Fruit fly (Drosophila melanogaster): Measurements from ENCODE around the gene Pits.
A peak's percentile ranks its signal among the peaks of the same experiment; 100 is the strongest.

Pits gene

DNA sequence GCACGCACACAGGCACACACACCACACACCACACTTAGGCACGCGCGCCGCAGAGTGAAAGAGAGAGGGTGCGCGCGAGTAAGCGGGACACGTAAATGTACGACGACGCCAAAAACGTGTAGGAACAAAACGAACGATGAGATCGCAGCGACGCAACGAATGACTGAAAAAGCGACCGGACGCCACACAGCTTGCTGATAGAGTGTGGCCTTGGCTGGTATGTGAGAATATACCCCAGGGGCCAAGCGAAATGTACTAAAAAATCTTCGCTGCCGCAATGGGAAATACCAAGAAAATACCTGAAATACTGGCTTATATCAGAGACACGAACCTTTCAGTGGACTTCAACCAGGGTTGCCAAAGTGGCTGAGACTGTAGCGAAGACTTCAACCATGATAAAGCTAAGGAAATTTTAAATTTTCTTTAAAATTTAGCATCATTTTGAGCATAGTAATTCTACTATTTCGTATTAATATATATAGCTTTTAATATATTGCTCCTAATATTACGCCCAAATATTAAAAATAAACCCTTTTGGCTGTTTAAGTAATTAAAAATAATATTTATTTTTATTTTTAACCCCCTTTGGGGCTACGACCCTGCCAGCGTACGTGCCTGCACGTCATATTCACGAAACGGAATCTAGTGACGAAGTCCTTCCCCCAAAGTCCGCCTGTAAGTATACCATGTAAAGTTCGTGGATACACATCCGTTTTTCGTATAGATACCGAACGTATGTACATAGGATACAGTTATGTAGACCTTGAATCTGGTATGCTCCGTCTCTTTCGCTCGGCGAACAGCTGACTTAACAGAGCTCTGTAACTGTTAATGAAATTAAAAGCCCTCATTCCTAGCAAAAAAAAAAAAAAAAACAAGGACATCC is at the start of gene Pits:
Gene Pits, minus strand, starts transcription at position 210 of the 886 bp plus-strand sequence.
- TF ChIP-seq Ets98B (GFP tag; IDR thresholded peaks at IDR 0.05), result peak; percentile 55; the same call in 1 of the 2 replicates
- TF ChIP-seq D1 (tag; optimal IDR thresholded peaks at IDR 0.05), result no peak
- TF ChIP-seq CG12605 (GFP tag; IDR thresholded peaks at IDR 0.05), result peak; percentile 68
- TF ChIP-seq CG14655 (GFP tag; optimal IDR thresholded peaks at IDR 0.05), result peak; percentile 16
- TF ChIP-seq EcR (GFP tag; optimal IDR thresholded peaks at IDR 0.05), result peak; percentile 50
- TF ChIP-seq Snoo (tag; optimal IDR thresholded peaks at IDR 0.05), result no peak
- TF ChIP-seq CG13204 (GFP tag; optimal IDR thresholded peaks at IDR 0.05), result peak; percentile 89
- no peak for TF ChIP-seq Pif1B (GFP tag; optimal IDR thresholded peaks at IDR 0.05)
- no peak for TF ChIP-seq gl (tag; optimal IDR thresholded peaks at IDR 0.05)
- no peak for TF ChIP-seq CG17806 (tag; optimal IDR thresholded peaks at IDR 0.05)
- TF ChIP-seq CG15710 (tag; optimal IDR thresholded peaks at IDR 0.05), result peak; percentile 6
- TF ChIP-seq Pif1A (GFP tag; optimal IDR thresholded peaks at IDR 0.05), result no peak
- TF ChIP-seq CG34367 (tag; optimal IDR thresholded peaks at IDR 0.05), result no peak
- TF ChIP-seq CG4496 (GFP tag; IDR thresholded peaks at IDR 0.05), result peak; percentile 64
- TF ChIP-seq CG10348 (GFP tag; IDR thresholded peaks at IDR 0.05), result no peak
- no peak for TF ChIP-seq CG9948 (tag; optimal IDR thresholded peaks at IDR 0.05)
- TF ChIP-seq CG32121 (GFP tag; IDR thresholded peaks at IDR 0.05), result peak; percentile 55
- TF ChIP-seq fd96Ca (GFP tag; IDR thresholded peaks at IDR 0.05), result peak; percentile 76
- TF ChIP-seq CG8159 (tag; optimal IDR thresholded peaks at IDR 0.05), result peak; percentile 39
- TF ChIP-seq rn (GFP tag; IDR thresholded peaks at IDR 0.05), result no peak

DNA sequence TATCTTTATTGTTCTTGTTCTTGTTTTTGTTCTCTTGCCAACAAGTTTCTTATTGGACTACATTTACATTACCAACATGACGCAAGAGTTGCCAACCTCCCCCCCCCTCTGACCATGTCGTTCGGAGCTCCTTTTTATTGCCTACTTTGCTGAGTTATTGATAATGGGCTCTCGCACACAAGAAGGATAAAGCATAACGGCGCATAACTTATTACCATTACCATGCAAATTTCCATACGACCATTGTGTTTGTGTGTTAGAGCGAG is 49.1 kb upstream of the Pits start:
- TF ChIP-seq CG14655 (GFP tag; optimal IDR thresholded peaks at IDR 0.05) (no peak), CG12605 (GFP tag; IDR thresholded peaks at IDR 0.05) (no peak), CG15710 (tag; optimal IDR thresholded peaks at IDR 0.05) (no peak), CG8301 (tag; optimal IDR thresholded peaks at IDR 0.05) (no peak), gl (tag; optimal IDR thresholded peaks at IDR 0.05) (no peak), CG17806 (tag; optimal IDR thresholded peaks at IDR 0.05) (no peak), Snoo (tag; optimal IDR thresholded peaks at IDR 0.05) (no peak), CG34367 (tag; optimal IDR thresholded peaks at IDR 0.05) (no peak)

DNA sequence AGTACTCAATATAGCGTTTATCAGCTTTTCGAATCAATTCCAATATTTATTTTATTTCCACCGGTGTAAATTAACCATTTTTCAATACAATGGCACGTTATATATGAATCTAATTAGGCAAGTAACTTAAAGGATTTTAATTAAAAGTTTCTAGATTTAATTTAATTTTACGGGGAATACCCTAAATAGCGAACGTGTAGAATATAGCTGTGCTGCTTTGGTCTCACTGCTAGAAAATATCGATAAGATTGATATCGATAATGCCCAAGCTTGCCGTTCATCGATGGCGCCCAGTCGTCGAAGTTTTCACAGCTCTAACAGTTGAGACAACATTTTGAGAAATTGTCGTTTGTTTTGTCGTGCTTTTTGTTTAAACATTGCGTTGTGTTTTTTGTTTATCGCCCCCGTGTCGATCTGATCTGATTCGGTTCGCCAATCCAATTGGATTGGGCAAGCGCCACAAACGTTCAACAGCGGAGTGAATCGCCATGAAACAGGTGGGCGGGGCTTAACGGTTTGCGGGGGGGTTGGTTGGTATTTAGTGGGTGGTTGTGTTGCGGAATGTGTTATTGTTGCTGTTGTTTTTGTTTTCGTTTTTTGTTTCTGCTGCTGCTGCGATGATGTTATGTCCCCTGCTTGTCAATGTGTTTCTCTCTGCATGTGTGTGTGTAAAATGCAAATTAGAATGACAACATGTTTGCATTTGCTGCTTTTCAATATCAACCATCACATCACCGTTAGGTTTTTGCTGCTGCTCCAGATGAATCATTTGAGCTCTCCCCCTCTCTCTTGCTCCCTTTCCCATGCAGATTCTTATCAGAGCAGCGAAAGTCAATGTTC is 48.5 kb upstream of the Pits start, which contains the start of gene Tomosyn:
Gene Tomosyn, plus strand, starts transcription at position 289 of the 840 bp plus-strand sequence.
- TF ChIP-seq CG8301 (tag; optimal IDR thresholded peaks at IDR 0.05), result no peak
- no peak for TF ChIP-seq gl (tag; optimal IDR thresholded peaks at IDR 0.05)
- TF ChIP-seq Pif1A (GFP tag; optimal IDR thresholded peaks at IDR 0.05), result no peak
- peak; percentile 35 for TF ChIP-seq EcR (GFP tag; optimal IDR thresholded peaks at IDR 0.05)
- 0 out of 2 replicates have a peak, but pooled peaks have one; percentile 14 for TF ChIP-seq Ets98B (GFP tag; IDR thresholded peaks at IDR 0.05)
- TF ChIP-seq CG15710 (tag; optimal IDR thresholded peaks at IDR 0.05), result peak; percentile 23

DNA sequence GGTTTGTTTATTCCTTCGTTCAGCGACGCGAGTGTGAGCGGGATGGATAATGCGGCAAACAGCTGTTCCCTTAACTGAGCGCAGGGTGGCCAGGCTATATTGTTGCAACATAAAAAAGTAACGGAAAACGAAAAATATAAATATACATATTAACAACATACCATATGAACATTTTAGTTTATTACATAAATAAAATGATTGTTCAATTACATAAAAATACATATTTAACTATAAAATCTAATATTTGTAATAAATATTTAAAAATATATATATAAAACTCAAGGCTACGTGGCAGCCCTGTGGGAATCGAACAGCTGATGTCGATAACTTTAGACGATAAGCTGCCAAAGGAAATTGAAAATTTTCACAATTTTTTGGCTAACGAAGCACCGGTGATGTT is 46.6 kb upstream of the Pits start, which contains the start of the genes Aven and CG2540:
Gene Aven, minus strand, starts transcription at position 77 of the 400 bp plus-strand sequence.
Gene CG2540, plus strand, starts transcription at position 315 of the 400 bp plus-strand sequence.
- TF ChIP-seq CG14655 (GFP tag; optimal IDR thresholded peaks at IDR 0.05) (peak; percentile 82), gl (tag; optimal IDR thresholded peaks at IDR 0.05) (peak; percentile 6), fd96Ca (GFP tag; IDR thresholded peaks at IDR 0.05) (peak; percentile 66; the same call in 2 of the 3 replicates), rn (GFP tag; IDR thresholded peaks at IDR 0.05) (no peak), CG8159 (tag; optimal IDR thresholded peaks at IDR 0.05) (peak; percentile 82), Pif1A (GFP tag; optimal IDR thresholded peaks at IDR 0.05) (no peak), CG17806 (tag; optimal IDR thresholded peaks at IDR 0.05) (peak; percentile 69), D1 (tag; optimal IDR thresholded peaks at IDR 0.05) (peak; percentile 4), Pif1B (GFP tag; optimal IDR thresholded peaks at IDR 0.05) (peak; percentile 66), CG32121 (GFP tag; IDR thresholded peaks at IDR 0.05) (no peak; the same call in 1 of the 2 replicates), CG12605 (GFP tag; IDR thresholded peaks at IDR 0.05) (peak; percentile 43; the same call in 1 of the 2 replicates), CG15710 (tag; optimal IDR thresholded peaks at IDR 0.05) (peak; percentile 80), CG34367 (tag; optimal IDR thresholded peaks at IDR 0.05) (peak; percentile 58), CG4496 (GFP tag; IDR thresholded peaks at IDR 0.05) (peak; percentile 44; the same call in 1 of the 3 replicates), EcR (GFP tag; optimal IDR thresholded peaks at IDR 0.05) (no peak), Ets98B (GFP tag; IDR thresholded peaks at IDR 0.05) (no peak; the same call in 1 of the 2 replicates), CG9948 (tag; optimal IDR thresholded peaks at IDR 0.05) (peak; percentile 74), CG8301 (tag; optimal IDR thresholded peaks at IDR 0.05) (peak; percentile 67), CG13204 (GFP tag; optimal IDR thresholded peaks at IDR 0.05) (peak; percentile 4), Snoo (tag; optimal IDR thresholded peaks at IDR 0.05) (peak; percentile 75), CG10348 (GFP tag; IDR thresholded peaks at IDR 0.05) (no peak)

DNA sequence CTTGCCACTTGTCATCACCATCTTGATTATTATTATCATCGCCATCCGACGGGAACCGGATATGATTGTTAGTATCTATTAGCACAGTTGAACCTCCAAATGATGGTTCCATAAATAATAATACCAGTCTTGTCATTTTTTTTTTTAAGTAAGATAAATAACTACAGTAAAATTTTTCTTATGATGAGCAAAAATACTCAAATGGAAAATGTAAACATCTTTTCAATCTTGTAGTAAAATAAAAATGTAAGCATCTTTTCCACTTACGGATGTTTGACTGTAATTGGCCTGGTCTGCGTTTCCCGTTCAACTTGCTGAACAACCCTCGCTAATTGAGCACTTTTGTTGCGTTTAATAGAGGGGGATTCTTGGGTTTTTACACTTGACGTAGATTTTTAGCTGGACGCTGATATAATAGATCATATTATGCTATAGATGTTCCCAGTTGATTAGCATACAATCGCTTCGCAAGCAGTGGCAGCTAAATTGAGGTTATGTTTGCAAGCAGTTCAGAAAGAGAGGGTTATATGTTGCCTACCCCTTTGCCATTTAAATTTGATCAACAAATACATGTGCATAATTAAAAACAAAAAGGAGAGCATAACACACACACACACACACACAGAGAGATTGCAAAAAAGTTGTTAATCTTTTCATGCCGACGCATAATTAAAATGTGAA is 42.7 kb upstream of the Pits start:
- TF ChIP-seq CG10348 (GFP tag; IDR thresholded peaks at IDR 0.05) (no peak), CG12605 (GFP tag; IDR thresholded peaks at IDR 0.05) (no peak), CG4496 (GFP tag; IDR thresholded peaks at IDR 0.05) (no peak), CG9948 (tag; optimal IDR thresholded peaks at IDR 0.05) (no peak), CG15710 (tag; optimal IDR thresholded peaks at IDR 0.05) (no peak), D1 (tag; optimal IDR thresholded peaks at IDR 0.05) (no peak), CG14655 (GFP tag; optimal IDR thresholded peaks at IDR 0.05) (no peak), gl (tag; optimal IDR thresholded peaks at IDR 0.05) (no peak), CG8159 (tag; optimal IDR thresholded peaks at IDR 0.05) (no peak), Ets98B (GFP tag; IDR thresholded peaks at IDR 0.05) (no peak), EcR (GFP tag; optimal IDR thresholded peaks at IDR 0.05) (no peak), Pif1B (GFP tag; optimal IDR thresholded peaks at IDR 0.05) (no peak), CG17806 (tag; optimal IDR thresholded peaks at IDR 0.05) (no peak), rn (GFP tag; IDR thresholded peaks at IDR 0.05) (no peak)
